Worm (Caenorhabditis elegans) whole organism, L3 larva: ENCODE data around the gene acl-14.
A peak's percentile ranks its signal among the peaks of the same experiment; 100 is the strongest.

ENCODE experiments used
- R02D3.7 ChIP-seq: fragments of 150-350 bp; optimal IDR thresholded peaks from 2 replicates; lab custom pipeline; 2014; ENCODE audit warnings: missing biosample characterization, missing genetic modification characterization
- aly-2 ChIP-seq: fragments of 150-350 bp; optimal IDR thresholded peaks from 2 replicates; lab custom pipeline; 2014; ENCODE audit warnings: missing biosample characterization, missing genetic modification characterization
- ceh-16 ChIP-seq: sonication (generic microtip); optimal IDR thresholded peaks from 2 replicates; lab custom pipeline; 2017; ENCODE audit warnings: missing biosample characterization, missing genetic modification characterization
- ceh-28 ChIP-seq: fragments of 150-350 bp; optimal IDR thresholded peaks from 2 replicates; lab custom pipeline; 2014; ENCODE audit warnings: missing biosample characterization, missing genetic modification reagents, missing genetic modification characterization
- ceh-82 ChIP-seq: fragments of 150-350 bp; optimal IDR thresholded peaks from 2 replicates; lab custom pipeline; 2014; ENCODE audit warnings: missing biosample characterization, missing genetic modification characterization
- ceh-9 ChIP-seq: sonication (generic microtip); optimal IDR thresholded peaks from 2 replicates; lab custom pipeline; 2018; ENCODE audit warnings: missing biosample characterization, missing genetic modification characterization
- egl-27 ChIP-seq: sonication (generic microtip); optimal IDR thresholded peaks from 4 replicates; lab custom pipeline; 2017; ENCODE audit warnings: missing biosample characterization, missing genetic modification reagents, missing genetic modification characterization
- egl-5 ChIP-seq: fragments of 150-350 bp; optimal IDR thresholded peaks from 2 replicates; lab custom pipeline; 2017; ENCODE audit warnings: missing biosample characterization, missing genetic modification reagents, missing genetic modification characterization, inconsistent platforms
- elt-1 ChIP-seq: fragments of 150-350 bp; optimal IDR thresholded peaks from 2 replicates; lab custom pipeline; 2014; ENCODE audit warnings: missing biosample characterization, missing genetic modification characterization
- elt-2 ChIP-seq: sonication (generic microtip); optimal IDR thresholded peaks from 2 replicates; lab custom pipeline; 2016; ENCODE audit warnings: missing genetic modification reagents, mild to moderate bottlenecking, missing genetic modification characterization, missing compliant biosample characterization
- elt-3 ChIP-seq, 3 experiments: fragments of 150-350 bp in 1 of 3; sonication (generic microtip) in 2 of 3; optimal IDR thresholded peaks; 2 replicates in 2 of 3; 4 replicates in 1 of 3; lab custom pipeline; 2014 to 2017; ENCODE audit warnings: missing biosample characterization in 3 of 3, missing genetic modification characterization in 3 of 3
- eor-1 ChIP-seq, 2 experiments: fragments of 150-350 bp; optimal IDR thresholded peaks; 2 replicates each; lab custom pipeline; 2014 to 2018; ENCODE audit warnings: missing biosample characterization in 2 of 2, missing genetic modification characterization in 2 of 2
- fkh-10 ChIP-seq: sonication (generic microtip); optimal IDR thresholded peaks from 2 replicates; lab custom pipeline; 2017; ENCODE audit warnings: missing biosample characterization, missing genetic modification reagents, missing genetic modification characterization
- mdl-1 ChIP-seq: fragments of 150-350 bp; optimal IDR thresholded peaks from 2 replicates; lab custom pipeline; 2014; ENCODE audit warnings: missing biosample characterization, missing genetic modification characterization
- mml-1 ChIP-seq: fragments of 150-350 bp; sonication (generic microtip); optimal IDR thresholded peaks from 3 replicates; lab custom pipeline; 2014; ENCODE audit warnings: missing biosample characterization, missing genetic modification characterization
- nfya-1 ChIP-seq: sonication (generic microtip); optimal IDR thresholded peaks from 2 replicates; lab custom pipeline; 2017; ENCODE audit warnings: missing genetic modification characterization, mild to moderate bottlenecking, missing compliant biosample characterization, antibody characterized with exemption, moderate library complexity; ENCODE audit not compliant: insufficient read depth
- nhr-12 ChIP-seq: fragments of 150-350 bp; optimal IDR thresholded peaks from 2 replicates; lab custom pipeline; 2014; ENCODE audit warnings: missing biosample characterization, missing genetic modification characterization
- nhr-23 ChIP-seq: fragments of 150-350 bp; optimal IDR thresholded peaks from 2 replicates; lab custom pipeline; 2014; ENCODE audit warnings: missing biosample characterization, missing genetic modification reagents, missing genetic modification characterization
- nhr-237 ChIP-seq: fragments of 150-350 bp; optimal IDR thresholded peaks from 2 replicates; lab custom pipeline; 2014; ENCODE audit warnings: missing biosample characterization, missing genetic modification characterization
- nhr-28 ChIP-seq: fragments of 150-350 bp; optimal IDR thresholded peaks from 2 replicates; lab custom pipeline; 2014; ENCODE audit warnings: missing biosample characterization, missing genetic modification characterization
- nhr-67 ChIP-seq: fragments of 150-350 bp; optimal IDR thresholded peaks from 2 replicates; lab custom pipeline; 2014; ENCODE audit warnings: missing biosample characterization, missing genetic modification characterization
- nhr-76 ChIP-seq: fragments of 150-350 bp; sonication (generic microtip); optimal IDR thresholded peaks from 5 replicates; lab custom pipeline; 2014; ENCODE audit warnings: missing biosample characterization, missing genetic modification characterization
- pha-4 ChIP-seq: fragments of 150-350 bp; optimal IDR thresholded peaks from 2 replicates; lab custom pipeline; 2014; ENCODE audit warnings: missing biosample characterization, missing genetic modification reagents, missing genetic modification characterization
- pqm-1 ChIP-seq: fragments of 150-350 bp; optimal IDR thresholded peaks from 2 replicates; lab custom pipeline; 2017; ENCODE audit warnings: missing biosample characterization, missing genetic modification characterization, inconsistent platforms
- sea-2 ChIP-seq: fragments of 150-350 bp; sonication (generic microtip); optimal IDR thresholded peaks from 4 replicates; lab custom pipeline; 2014; ENCODE audit warnings: missing biosample characterization, missing genetic modification reagents, missing genetic modification characterization
- tbx-2 ChIP-seq: sonication (generic microtip); optimal IDR thresholded peaks from 2 replicates; lab custom pipeline; 2016; ENCODE audit warnings: mild to moderate bottlenecking, missing genetic modification characterization, missing compliant biosample characterization
- unc-39 ChIP-seq: sonication (generic microtip); optimal IDR thresholded peaks from 4 replicates; lab custom pipeline; 2017; ENCODE audit warnings: missing biosample characterization, missing genetic modification characterization
- zag-1 ChIP-seq: fragments of 150-350 bp; optimal IDR thresholded peaks from 2 replicates; lab custom pipeline; 2014; ENCODE audit warnings: missing biosample characterization, missing genetic modification characterization
- ztf-11 ChIP-seq: fragments of 150-350 bp; optimal IDR thresholded peaks from 2 replicates; lab custom pipeline; 2014; ENCODE audit warnings: missing biosample characterization, missing genetic modification characterization
- ztf-4 ChIP-seq: fragments of 150-350 bp; optimal IDR thresholded peaks from 2 replicates; lab custom pipeline; 2014; ENCODE audit warnings: missing biosample characterization, missing genetic modification characterization

acl-14 gene

ce11 chrV:9336462-9336861 lies 3.0 kb upstream of the acl-14 start, which contains the start of gene coq-6:
TSS of gene coq-6 (plus strand) at chrV:9336762.
- TF ChIP-seq R02D3.7, result no peak
- TF ChIP-seq egl-27 (tag; lab: Kevin White, UChicago), result no peak
- no peak for TF ChIP-seq mdl-1 (tag; lab: Kevin White, UChicago)
- no peak for TF ChIP-seq ztf-4 (tag; lab: Kevin White, UChicago)
- TF ChIP-seq nfya-1 (tag; lab: Kevin White, UChicago), result no peak
- no peak for TF ChIP-seq ceh-28 (tag; lab: Kevin White, UChicago)
- no peak for TF ChIP-seq tbx-2
- no peak for TF ChIP-seq nhr-237 (tag; lab: Kevin White, UChicago)
- no peak for TF ChIP-seq ceh-82 (tag; lab: Kevin White, UChicago)
- no peak for TF ChIP-seq elt-1 (tag; lab: Kevin White, UChicago)
- TF ChIP-seq fkh-10 (GFP tag; lab: Kevin White, UChicago), result no peak
- TF ChIP-seq elt-3 (tag; optimal IDR thresholded peaks at IDR 0.05; lab: Kevin White, UChicago), result no peak
- TF ChIP-seq aly-2, result no peak
- TF ChIP-seq pqm-1 (tag; lab: Kevin White, UChicago), result no peak
- TF ChIP-seq elt-2 (tag; lab: Kevin White, UChicago), result no peak
- no peak for TF ChIP-seq nhr-23
- TF ChIP-seq eor-1 (tag; optimal IDR thresholded peaks at IDR 0.05; lab: Kevin White, UChicago), result no peak
- no peak for TF ChIP-seq ceh-9 (tag; lab: Kevin White, UChicago)
- no peak for TF ChIP-seq ceh-16 (tag; lab: Kevin White, UChicago)
- TF ChIP-seq, all 47 proteins: peak for 0

- TF ChIP-seq egl-5 (tag; lab: Kevin White, UChicago) (no peak), mml-1 (no peak), nhr-28 (tag; lab: Kevin White, UChicago) (no peak), sea-2 (no peak), pha-4 (peak; percentile 25)
- TF ChIP-seq, all 47 proteins: peak for 1
Measured at ce11 chrV:9334216-9334615, 785 bp upstream of the acl-14 start, which contains the start of gene ucp-4. TSS of gene ucp-4 (plus strand) at chrV:9334298.

ce11 chrV:9332611-9333315 lies 668 bp downstream of the acl-14 start:
- no peak for TF ChIP-seq nhr-237 (tag; lab: Kevin White, UChicago)
- no peak for TF ChIP-seq sea-2
- TF ChIP-seq fkh-10 (GFP tag; lab: Kevin White, UChicago), result no peak
- no peak for TF ChIP-seq ceh-28 (tag; lab: Kevin White, UChicago)
- peak; percentile 3 for TF ChIP-seq nfya-1 (tag; lab: Kevin White, UChicago)
- no peak for TF ChIP-seq zag-1 (tag; lab: Kevin White, UChicago)
- no peak for TF ChIP-seq nhr-67 (tag; lab: Kevin White, UChicago)
- no peak for TF ChIP-seq ztf-4 (tag; lab: Kevin White, UChicago)
- no peak for TF ChIP-seq nhr-76 (tag; lab: Kevin White, UChicago)
- TF ChIP-seq egl-27 (tag; lab: Kevin White, UChicago), result no peak
- TF ChIP-seq nhr-12 (tag; lab: Kevin White, UChicago), result no peak
- TF ChIP-seq nhr-28 (tag; lab: Kevin White, UChicago), result no peak
- TF ChIP-seq ceh-16 (tag; lab: Kevin White, UChicago), result no peak
- TF ChIP-seq mdl-1 (tag; lab: Kevin White, UChicago), result no peak
- no peak for TF ChIP-seq unc-39 (tag; lab: Kevin White, UChicago)
- TF ChIP-seq pha-4, result peak; percentile 70

ce11 chrV:9329245-9329979 lies 4.0 kb downstream of the acl-14 start:
- TF ChIP-seq elt-2 (tag; lab: Kevin White, UChicago) (peak; percentile 17), pha-4 (peak; percentile 20), nhr-67 (tag; lab: Kevin White, UChicago) (no peak)

- peak; percentile 19 for TF ChIP-seq elt-2 (tag; lab: Kevin White, UChicago)
- TF ChIP-seq ztf-11, result no peak
Measured at ce11 chrV:9328670-9329069, 4.8 kb downstream of the acl-14 start, which contains the start of gene K07B1.4. TSS of gene K07B1.4 (plus strand) at chrV:9328970.
